Fruit fly (Drosophila melanogaster) whole organism: ENCODE measurements around the gene Kat60.

Experiments
- Dll ChIP-seq: fragments of >200 bp; optimal IDR thresholded peaks from 2 replicates; lab custom pipeline; 2017
- psq ChIP-seq: fragments of >200 bp; optimal IDR thresholded peaks from 2 replicates; lab custom pipeline; 2017

dm6 chr3R:5261996-5262535 lies 30.1 kb upstream of the Kat60 start:
- TF ChIP-seq psq (lab: Kevin White, UChicago) (no peak), Dll (lab: Kevin White, UChicago) (no peak)
